Worm (Caenorhabditis elegans) whole organism, L3 larva: ENCODE measurements around the gene alh-10.

Experiments used
- R02D3.7 ChIP-seq: fragments of 150-350 bp; optimal IDR thresholded peaks from 2 replicates; lab custom pipeline; 2014; ENCODE audit warnings: missing biosample characterization, missing genetic modification characterization
- aly-2 ChIP-seq: fragments of 150-350 bp; optimal IDR thresholded peaks from 2 replicates; lab custom pipeline; 2014; ENCODE audit warnings: missing biosample characterization, missing genetic modification characterization
- ama-1 ChIP-seq: fragments of 150-350 bp; optimal IDR thresholded peaks from 2 replicates; lab custom pipeline; 2018
- ceh-16 ChIP-seq: sonication (generic microtip); optimal IDR thresholded peaks from 2 replicates; lab custom pipeline; 2017; ENCODE audit warnings: missing biosample characterization, missing genetic modification characterization
- ceh-82 ChIP-seq: fragments of 150-350 bp; optimal IDR thresholded peaks from 2 replicates; lab custom pipeline; 2014; ENCODE audit warnings: missing biosample characterization, missing genetic modification characterization
- ceh-9 ChIP-seq: sonication (generic microtip); optimal IDR thresholded peaks from 2 replicates; lab custom pipeline; 2018; ENCODE audit warnings: missing biosample characterization, missing genetic modification characterization
- daf-12 ChIP-seq: fragments of 150-350 bp; optimal IDR thresholded peaks from 2 replicates; lab custom pipeline; 2014; ENCODE audit warnings: missing biosample characterization, missing genetic modification reagents, missing genetic modification characterization
- egl-27 ChIP-seq: sonication (generic microtip); optimal IDR thresholded peaks from 4 replicates; lab custom pipeline; 2017; ENCODE audit warnings: missing biosample characterization, missing genetic modification reagents, missing genetic modification characterization
- egl-5 ChIP-seq: fragments of 150-350 bp; optimal IDR thresholded peaks from 2 replicates; lab custom pipeline; 2017; ENCODE audit warnings: missing biosample characterization, missing genetic modification reagents, missing genetic modification characterization, inconsistent platforms
- elt-1 ChIP-seq: fragments of 150-350 bp; optimal IDR thresholded peaks from 2 replicates; lab custom pipeline; 2014; ENCODE audit warnings: missing biosample characterization, missing genetic modification characterization
- elt-2 ChIP-seq: sonication (generic microtip); optimal IDR thresholded peaks from 2 replicates; lab custom pipeline; 2016; ENCODE audit warnings: missing genetic modification reagents, mild to moderate bottlenecking, missing genetic modification characterization, missing compliant biosample characterization
- fkh-2 ChIP-seq: fragments of 150-350 bp; optimal IDR thresholded peaks from 2 replicates; lab custom pipeline; 2014; ENCODE audit warnings: missing biosample characterization, missing genetic modification reagents, missing genetic modification characterization
- fos-1 ChIP-seq: fragments of 150-350 bp; optimal IDR thresholded peaks from 2 replicates; lab custom pipeline; 2014; ENCODE audit warnings: missing biosample characterization, missing genetic modification characterization
- hmg-11 ChIP-seq: sonication (generic microtip); optimal IDR thresholded peaks from 2 replicates; lab custom pipeline; 2016; ENCODE audit warnings: missing genetic modification characterization, missing compliant biosample characterization
- jun-1 ChIP-seq: fragments of 150-350 bp; optimal IDR thresholded peaks from 2 replicates; lab custom pipeline; 2014; ENCODE audit warnings: missing biosample characterization, missing genetic modification reagents, missing genetic modification characterization
- lsy-12 ChIP-seq: sonication (generic microtip); optimal IDR thresholded peaks from 2 replicates; lab custom pipeline; 2016; ENCODE audit warnings: mild to moderate bottlenecking, missing genetic modification characterization, missing compliant biosample characterization
- mdl-1 ChIP-seq: fragments of 150-350 bp; optimal IDR thresholded peaks from 2 replicates; lab custom pipeline; 2014; ENCODE audit warnings: missing biosample characterization, missing genetic modification characterization
- mml-1 ChIP-seq: fragments of 150-350 bp; sonication (generic microtip); optimal IDR thresholded peaks from 3 replicates; lab custom pipeline; 2014; ENCODE audit warnings: missing biosample characterization, missing genetic modification characterization
- nfya-1 ChIP-seq: sonication (generic microtip); optimal IDR thresholded peaks from 2 replicates; lab custom pipeline; 2017; ENCODE audit warnings: missing genetic modification characterization, mild to moderate bottlenecking, missing compliant biosample characterization, antibody characterized with exemption, moderate library complexity; ENCODE audit not compliant: insufficient read depth
- nhr-12 ChIP-seq: fragments of 150-350 bp; optimal IDR thresholded peaks from 2 replicates; lab custom pipeline; 2014; ENCODE audit warnings: missing biosample characterization, missing genetic modification characterization
- nhr-23 ChIP-seq: fragments of 150-350 bp; optimal IDR thresholded peaks from 2 replicates; lab custom pipeline; 2014; ENCODE audit warnings: missing biosample characterization, missing genetic modification reagents, missing genetic modification characterization
- nhr-237 ChIP-seq: fragments of 150-350 bp; optimal IDR thresholded peaks from 2 replicates; lab custom pipeline; 2014; ENCODE audit warnings: missing biosample characterization, missing genetic modification characterization
- nhr-25 ChIP-seq: sonication (generic microtip); optimal IDR thresholded peaks from 2 replicates; lab custom pipeline; 2017; ENCODE audit warnings: missing biosample characterization, missing genetic modification characterization
- nhr-28 ChIP-seq: fragments of 150-350 bp; optimal IDR thresholded peaks from 2 replicates; lab custom pipeline; 2014; ENCODE audit warnings: missing biosample characterization, missing genetic modification characterization
- nhr-43 ChIP-seq: sonication (generic microtip); optimal IDR thresholded peaks from 2 replicates; lab custom pipeline; 2016; ENCODE audit warnings: mild to moderate bottlenecking, missing genetic modification characterization, missing compliant biosample characterization; ENCODE audit not compliant: poor library complexity, severe bottlenecking
- nhr-67 ChIP-seq: fragments of 150-350 bp; optimal IDR thresholded peaks from 2 replicates; lab custom pipeline; 2014; ENCODE audit warnings: missing biosample characterization, missing genetic modification characterization
- nhr-77 ChIP-seq: fragments of 150-350 bp; optimal IDR thresholded peaks from 2 replicates; lab custom pipeline; 2014; ENCODE audit warnings: missing biosample characterization, missing genetic modification characterization
- pha-4 ChIP-seq: fragments of 150-350 bp; optimal IDR thresholded peaks from 2 replicates; lab custom pipeline; 2014; ENCODE audit warnings: missing biosample characterization, missing genetic modification reagents, missing genetic modification characterization
- pqm-1 ChIP-seq: fragments of 150-350 bp; optimal IDR thresholded peaks from 2 replicates; lab custom pipeline; 2017; ENCODE audit warnings: missing biosample characterization, missing genetic modification characterization, inconsistent platforms
- skn-1 ChIP-seq: fragments of 150-350 bp; optimal IDR thresholded peaks from 2 replicates; lab custom pipeline; 2014; ENCODE audit warnings: missing biosample characterization, missing genetic modification characterization
- tbx-2 ChIP-seq: sonication (generic microtip); optimal IDR thresholded peaks from 2 replicates; lab custom pipeline; 2016; ENCODE audit warnings: mild to moderate bottlenecking, missing genetic modification characterization, missing compliant biosample characterization
- zag-1 ChIP-seq: fragments of 150-350 bp; optimal IDR thresholded peaks from 2 replicates; lab custom pipeline; 2014; ENCODE audit warnings: missing biosample characterization, missing genetic modification characterization
- ztf-4 ChIP-seq: fragments of 150-350 bp; optimal IDR thresholded peaks from 2 replicates; lab custom pipeline; 2014; ENCODE audit warnings: missing biosample characterization, missing genetic modification characterization

Gene alh-10

DNA sequence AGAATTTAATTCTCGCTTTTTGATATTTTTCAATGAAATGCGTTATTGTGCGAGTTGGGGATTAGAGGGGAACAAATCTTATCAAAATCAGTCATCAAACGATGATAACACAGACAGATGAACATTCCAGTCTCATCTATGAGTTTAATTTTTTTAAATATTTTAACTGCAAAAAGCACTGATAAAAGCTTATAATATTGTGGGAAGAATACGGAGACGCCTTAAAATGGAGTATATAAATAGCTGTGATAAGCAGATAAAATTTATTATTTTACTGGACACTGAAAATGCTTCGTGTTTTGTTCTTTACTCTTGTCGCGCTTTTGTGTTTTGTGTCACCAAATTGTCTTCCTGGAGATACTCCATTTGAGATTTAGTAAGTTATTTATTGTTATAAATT, 3.8 kb downstream of the alh-10 start, which contains the start of gene clec-86:
TSS of gene clec-86 (plus strand) at position 262 of the 400 bp plus-strand sequence.
- peak; percentile 89 for TF ChIP-seq pqm-1 (tag; lab: Kevin White, UChicago)
- TF ChIP-seq skn-1 (tag; lab: Kevin White, UChicago), result no peak
- TF ChIP-seq zag-1 (tag; lab: Kevin White, UChicago), result no peak
- peak; percentile 72 for TF ChIP-seq elt-2 (tag; lab: Kevin White, UChicago)
- no peak for TF ChIP-seq ceh-82

DNA sequence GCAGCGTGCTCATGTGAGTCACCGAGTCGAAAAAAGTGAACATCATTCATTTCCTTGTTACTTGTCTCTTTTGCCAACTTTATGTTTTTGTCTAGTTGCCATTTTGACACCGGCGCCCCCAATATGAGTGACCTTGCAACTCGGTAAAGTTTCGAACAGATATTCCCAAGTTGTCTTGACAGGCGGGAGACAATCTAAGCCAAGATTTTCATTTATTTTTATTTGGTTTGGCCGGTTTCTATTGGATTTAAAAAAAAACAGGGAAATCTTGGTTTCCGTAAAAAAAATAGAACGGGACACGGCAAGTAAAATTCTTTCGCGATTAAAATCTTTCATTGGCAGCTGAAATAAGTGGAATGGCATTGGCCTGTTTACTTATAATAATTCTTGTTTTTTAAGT, 12.2 kb downstream of the alh-10 start:
- no peak for TF ChIP-seq elt-2 (tag; lab: Kevin White, UChicago)
- no peak for TF ChIP-seq nhr-23 (tag; lab: Kevin White, UChicago)
- no peak for TF ChIP-seq fkh-2 (tag; lab: Kevin White, UChicago)
- no peak for TF ChIP-seq ceh-9 (tag; lab: Kevin White, UChicago)
- no peak for TF ChIP-seq nhr-25 (tag; lab: Kevin White, UChicago)
- no peak for TF ChIP-seq tbx-2 (tag; lab: Kevin White, UChicago)
- TF ChIP-seq nfya-1 (tag; lab: Kevin White, UChicago), result no peak
- TF ChIP-seq nhr-77, result no peak
- no peak for TF ChIP-seq egl-27 (tag; lab: Kevin White, UChicago)
- no peak for TF ChIP-seq ama-1
- no peak for TF ChIP-seq egl-5 (tag; lab: Kevin White, UChicago)
- no peak for TF ChIP-seq R02D3.7 (tag; lab: Kevin White, UChicago)
- no peak for TF ChIP-seq fos-1
- TF ChIP-seq mdl-1 (tag; lab: Kevin White, UChicago), result no peak
- no peak for TF ChIP-seq nhr-237 (tag; lab: Kevin White, UChicago)
- no peak for TF ChIP-seq mml-1 (tag; lab: Kevin White, UChicago)
- TF ChIP-seq hmg-11 (tag; lab: Kevin White, UChicago), result no peak
- no peak for TF ChIP-seq zag-1 (tag; lab: Kevin White, UChicago)

DNA sequence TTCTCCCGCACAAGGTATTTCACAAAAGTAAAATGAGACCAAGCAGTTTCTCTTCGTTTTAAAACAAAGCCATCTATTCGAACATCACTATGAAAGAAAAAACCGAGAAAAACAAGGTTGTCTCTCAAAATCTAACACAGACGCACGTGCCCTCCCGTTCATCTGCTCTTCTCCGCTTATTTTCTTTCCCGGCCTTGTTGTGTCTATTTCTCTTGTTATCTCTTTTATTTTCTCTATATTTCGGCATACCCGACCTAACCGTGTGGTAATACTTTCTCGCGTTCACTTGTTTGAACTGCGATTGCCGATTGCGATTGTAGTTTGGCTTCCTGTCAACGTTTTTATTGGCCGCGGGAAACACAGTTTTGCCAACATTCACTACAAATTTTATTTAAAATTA, 14.0 kb downstream of the alh-10 start:
- TF ChIP-seq nhr-25 (tag; lab: Kevin White, UChicago), result peak; percentile 34
- TF ChIP-seq nfya-1 (tag; lab: Kevin White, UChicago), result no peak
- no peak for TF ChIP-seq nhr-67 (tag; lab: Kevin White, UChicago)
- no peak for TF ChIP-seq R02D3.7 (tag; lab: Kevin White, UChicago)
- TF ChIP-seq skn-1 (tag; lab: Kevin White, UChicago), result no peak
- no peak for TF ChIP-seq zag-1 (tag; lab: Kevin White, UChicago)
- TF ChIP-seq pha-4 (tag; lab: Kevin White, UChicago), result peak; percentile 72
- peak; percentile 17 for TF ChIP-seq elt-2 (tag; lab: Kevin White, UChicago)
- peak; percentile 22 for TF ChIP-seq nhr-23 (tag; lab: Kevin White, UChicago)
- TF ChIP-seq nhr-28 (tag; lab: Kevin White, UChicago), result no peak
- TF ChIP-seq elt-1 (tag; lab: Kevin White, UChicago), result peak; percentile 17
- TF ChIP-seq mdl-1 (tag; lab: Kevin White, UChicago), result peak; percentile 36

ce11 chrX:7128615-7129014, 14.8 kb downstream of the alh-10 start:
- TF ChIP-seq fkh-2 (tag; lab: Kevin White, UChicago) (no peak), nhr-77 (no peak), nhr-23 (tag; lab: Kevin White, UChicago) (no peak), pqm-1 (tag; lab: Kevin White, UChicago) (no peak), jun-1 (tag; lab: Kevin White, UChicago) (no peak), lsy-12 (tag; lab: Kevin White, UChicago) (no peak), nhr-43 (tag; lab: Kevin White, UChicago) (no peak), ztf-4 (no peak), egl-27 (tag; lab: Kevin White, UChicago) (no peak), nhr-237 (tag; lab: Kevin White, UChicago) (no peak), daf-12 (tag; lab: Kevin White, UChicago) (no peak), nhr-25 (tag; lab: Kevin White, UChicago) (no peak), nhr-67 (tag; lab: Kevin White, UChicago) (no peak), mml-1 (tag; lab: Kevin White, UChicago) (no peak), egl-5 (tag; lab: Kevin White, UChicago) (no peak), nhr-12 (tag; lab: Kevin White, UChicago) (no peak), zag-1 (tag; lab: Kevin White, UChicago) (no peak), hmg-11 (tag; lab: Kevin White, UChicago) (no peak), aly-2 (tag; lab: Kevin White, UChicago) (no peak), ceh-16 (tag; lab: Kevin White, UChicago) (no peak)
